Fruit fly (Drosophila melanogaster) whole organism: ENCODE results near the gene mRpL35.

ENCODE experiments used
- CG8478 ChIP-seq: fragments of >200 bp; optimal IDR thresholded peaks from 2 replicates; lab custom pipeline; 2018; ENCODE audit warnings: inconsistent platforms
- Dll ChIP-seq: fragments of >200 bp; optimal IDR thresholded peaks from 2 replicates; lab custom pipeline; 2017
- pan ChIP-seq: fragments of >200 bp; optimal IDR thresholded peaks from 2 replicates; lab custom pipeline; 2017
- psq ChIP-seq: fragments of >200 bp; optimal IDR thresholded peaks from 2 replicates; lab custom pipeline; 2017
- usp ChIP-seq: fragments of >200 bp; optimal IDR thresholded peaks from 2 replicates; lab custom pipeline; 2017; ENCODE audit warnings: missing biosample characterization, missing genetic modification characterization, mixed read lengths

DNA sequence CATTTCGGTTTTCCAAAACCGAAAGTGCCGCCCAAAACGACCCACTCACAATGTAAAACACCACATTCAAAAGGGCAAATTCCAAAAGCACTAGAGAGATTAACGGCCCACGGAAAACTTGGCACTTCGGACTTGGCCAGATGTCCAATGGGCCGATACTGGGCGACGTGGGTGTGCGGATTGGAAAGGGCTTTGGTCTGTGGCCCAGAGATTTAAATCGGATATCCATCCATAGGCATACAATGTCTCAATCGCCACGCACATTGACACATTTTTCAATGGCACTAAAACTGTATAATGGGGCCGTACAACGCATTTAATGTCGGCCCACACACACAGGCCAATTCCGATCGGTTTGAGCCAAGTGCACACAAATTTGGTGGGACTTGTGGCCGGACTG lies 17.1 kb downstream of the mRpL35 start:
- TF ChIP-seq pan (no peak), CG8478 (lab: Kevin White, UChicago) (no peak), Dll (lab: Kevin White, UChicago) (no peak), usp (GFP tag; lab: Kevin White, UChicago) (no peak), psq (lab: Kevin White, UChicago) (no peak)
